Fruit fly (Drosophila melanogaster): ENCODE results near the gene CG17801.

DNA sequence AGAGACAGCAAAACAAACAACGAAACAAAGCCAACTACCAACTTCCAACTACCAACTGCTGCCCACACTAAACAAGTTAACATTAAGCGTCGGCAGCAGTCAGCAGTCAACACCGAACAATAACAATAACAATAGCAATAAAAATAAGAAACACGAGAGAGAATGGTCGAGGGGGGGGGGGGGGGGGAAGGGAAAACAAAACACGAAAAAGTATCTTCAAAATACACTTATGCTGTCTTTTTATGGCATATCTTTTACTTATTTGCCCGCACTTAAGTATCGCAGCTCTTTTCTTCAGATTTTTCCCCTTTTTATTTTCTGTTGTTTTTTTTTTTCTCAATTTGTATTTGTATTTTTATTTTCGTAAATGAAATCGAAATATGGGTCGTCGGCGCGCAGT lies 13.6 kb downstream of the CG17801 start:
- no peak for TF ChIP-seq CG8478 (optimal IDR thresholded peaks at IDR 0.05)
- no peak for TF ChIP-seq CTCF (optimal IDR thresholded peaks at IDR 0.05)

Data from S2 (cell line).